Fruit fly (Drosophila melanogaster) whole organism, embryonic: ENCODE results near the gene CG42812.

ENCODE experiments used
- Adf1 ChIP-seq: fragments of 200-800 bp; sonication (Bioruptor generic); IDR thresholded peaks from 2 replicates; pipeline ENCODE4 v1.3.6; 2022; ENCODE audit warnings: missing biosample characterization, missing genetic modification characterization
- Atf6 ChIP-seq: fragments of 200-800 bp; sonication (Bioruptor generic); IDR thresholded peaks from 2 replicates; pipeline ENCODE4 v1.3.6; 2022; ENCODE audit warnings: missing biosample characterization, missing genetic modification characterization
- B-H1 ChIP-seq: fragments of 200-800 bp; sonication (Bioruptor generic); IDR thresholded peaks from 3 replicates; pipeline ENCODE4 v1.3.6; 2022; ENCODE audit warnings: missing biosample characterization, missing genetic modification characterization
- Blimp-1 ChIP-seq: fragments of 200-800 bp; sonication (Bioruptor generic); optimal IDR thresholded peaks from 3 replicates; lab custom pipeline; 2018; ENCODE audit warnings: missing biosample characterization, missing genetic modification characterization, mild to moderate bottlenecking, moderate library complexity, missing genetic modification reagents
- CG10321 ChIP-seq: fragments of 200-800 bp; sonication (Bioruptor generic); IDR thresholded peaks from 2 replicates; pipeline ENCODE4 v1.3.6; 2022; ENCODE audit warnings: missing biosample characterization, missing genetic modification characterization
- CG12155 ChIP-seq: fragments of 200-800 bp; sonication (Bioruptor generic); optimal IDR thresholded peaks from 3 replicates; lab custom pipeline; 2016; ENCODE audit warnings: missing biosample characterization, missing genetic modification characterization
- CG12744 ChIP-seq: fragments of 200-800 bp; sonication (Bioruptor generic); optimal IDR thresholded peaks from 2 replicates; lab custom pipeline; 2016; ENCODE audit warnings: missing biosample characterization, missing genetic modification characterization
- CG12942 ChIP-seq: fragments of 200-800 bp; sonication (Bioruptor generic); optimal IDR thresholded peaks from 3 replicates; lab custom pipeline; 2016; ENCODE audit warnings: missing biosample characterization, missing genetic modification characterization
- CG15514 ChIP-seq: fragments of 200-800 bp; sonication (Bioruptor generic); optimal IDR thresholded peaks from 3 replicates; lab custom pipeline; 2017; ENCODE audit warnings: missing biosample characterization, missing genetic modification characterization, mild to moderate bottlenecking, moderate library complexity, missing genetic modification reagents
- CG1647 ChIP-seq: fragments of 200-800 bp; sonication (Bioruptor generic); optimal IDR thresholded peaks from 3 replicates; lab custom pipeline; 2016; ENCODE audit warnings: missing biosample characterization, missing genetic modification characterization
- CG1792 ChIP-seq: fragments of 200-800 bp; sonication (Bioruptor generic); optimal IDR thresholded peaks from 2 replicates; lab custom pipeline; 2016; ENCODE audit warnings: missing biosample characterization, missing genetic modification characterization
- CG18476 ChIP-seq: fragments of 200-800 bp; sonication (Bioruptor generic); optimal IDR thresholded peaks from 2 replicates; lab custom pipeline; 2016; ENCODE audit warnings: missing biosample characterization, mild to moderate bottlenecking, missing genetic modification characterization
- CG18764 ChIP-seq: fragments of 200-800 bp; sonication (Bioruptor generic); optimal IDR thresholded peaks from 3 replicates; lab custom pipeline; 2016; ENCODE audit warnings: missing biosample characterization, missing genetic modification characterization
- CG3163 ChIP-seq: fragments of 200-800 bp; sonication (Bioruptor generic); optimal IDR thresholded peaks from 3 replicates; lab custom pipeline; 2016; ENCODE audit warnings: missing biosample characterization, missing genetic modification characterization
- CG34376 ChIP-seq: fragments of 200-800 bp; sonication (Bioruptor generic); optimal IDR thresholded peaks from 2 replicates; lab custom pipeline; 2018; ENCODE audit warnings: missing biosample characterization, mild to moderate bottlenecking, missing genetic modification characterization
- CG34422 ChIP-seq: fragments of 200-800 bp; sonication (Bioruptor generic); IDR thresholded peaks from 3 replicates; pipeline ENCODE4 v1.3.6; 2022; ENCODE audit warnings: missing biosample characterization, missing genetic modification characterization
- CG42726 ChIP-seq: fragments of 200-800 bp; sonication (Bioruptor generic); IDR thresholded peaks from 2 replicates; pipeline ENCODE4 v1.3.6; 2022; ENCODE audit warnings: missing biosample characterization, missing genetic modification characterization; ENCODE audit not compliant: partially characterized antibody
- CG4282 ChIP-seq: fragments of 200-800 bp; sonication (Bioruptor generic); optimal IDR thresholded peaks from 2 replicates; lab custom pipeline; 2016; ENCODE audit warnings: missing biosample characterization, missing genetic modification characterization
- CG4360 ChIP-seq: fragments of 200-800 bp; sonication (Bioruptor generic); IDR thresholded peaks from 2 replicates; pipeline ENCODE4 v1.3.6; 2022; ENCODE audit warnings: missing biosample characterization, missing genetic modification characterization
- CG43689 ChIP-seq: fragments of 200-800 bp; sonication (Bioruptor generic); IDR thresholded peaks from 2 replicates; pipeline ENCODE4 v1.3.6; 2022; ENCODE audit warnings: missing biosample characterization, missing genetic modification characterization
- CG6272 ChIP-seq: fragments of 200-800 bp; sonication (Bioruptor generic); IDR thresholded peaks from 2 replicates; pipeline ENCODE4 v1.3.6; 2022; ENCODE audit warnings: missing biosample characterization, missing genetic modification characterization
- CG6765 ChIP-seq: fragments of 200-800 bp; sonication (Bioruptor generic); optimal IDR thresholded peaks from 3 replicates; lab custom pipeline; 2017; ENCODE audit warnings: missing biosample characterization, mild to moderate bottlenecking, missing genetic modification characterization
- CkIIα-i1 ChIP-seq: fragments of 200-800 bp; sonication (Bioruptor generic); IDR thresholded peaks from 2 replicates; pipeline ENCODE4 v1.3.6; 2022; ENCODE audit warnings: missing biosample characterization, missing genetic modification characterization
- CoRest ChIP-seq: fragments of 200-800 bp; sonication (Bioruptor generic); optimal IDR thresholded peaks from 3 replicates; lab custom pipeline; 2018; ENCODE audit warnings: missing biosample characterization, mild to moderate bottlenecking, missing genetic modification characterization, moderate library complexity
- Dbx ChIP-seq: fragments of 200-800 bp; sonication (Bioruptor generic); IDR thresholded peaks from 3 replicates; pipeline ENCODE4 v1.3.6; 2022; ENCODE audit warnings: missing biosample characterization, missing genetic modification characterization
- Dll ChIP-seq: fragments of 200-800 bp; sonication (Bioruptor generic); IDR thresholded peaks from 4 replicates; pipeline ENCODE4 v1.3.6; 2022; ENCODE audit warnings: missing biosample characterization, missing genetic modification characterization; ENCODE audit not compliant: partially characterized antibody
- Elba2 ChIP-seq: fragments of 200-800 bp; sonication (Bioruptor generic); optimal IDR thresholded peaks from 3 replicates; lab custom pipeline; 2016; ENCODE audit warnings: missing biosample characterization, missing genetic modification characterization
- Ets97D ChIP-seq: fragments of 200-800 bp; sonication (Bioruptor generic); optimal IDR thresholded peaks from 3 replicates; lab custom pipeline; 2016; ENCODE audit warnings: missing biosample characterization, missing genetic modification characterization
- H2.0 ChIP-seq: fragments of 200-800 bp; sonication (Bioruptor generic); IDR thresholded peaks from 2 replicates; pipeline ENCODE4 v1.3.6; 2022; ENCODE audit warnings: missing biosample characterization, missing genetic modification characterization
- HmgZ ChIP-seq: fragments of 200-800 bp; sonication (Bioruptor generic); optimal IDR thresholded peaks from 2 replicates; lab custom pipeline; 2018; ENCODE audit warnings: missing biosample characterization, mild to moderate bottlenecking, missing genetic modification characterization
- Sry-δ ChIP-seq: fragments of 200-800 bp; sonication (Bioruptor generic); optimal IDR thresholded peaks from 2 replicates; lab custom pipeline; 2016; ENCODE audit warnings: missing biosample characterization, missing genetic modification characterization
- Xbp1 ChIP-seq: fragments of 200-800 bp; sonication (Bioruptor generic); optimal IDR thresholded peaks from 3 replicates; lab custom pipeline; 2016; ENCODE audit warnings: missing biosample characterization, mild to moderate bottlenecking, missing genetic modification characterization
- Xrp1 ChIP-seq: fragments of 200-800 bp; sonication (Bioruptor generic); IDR thresholded peaks from 2 replicates; pipeline ENCODE4 v1.3.6; 2022; ENCODE audit warnings: missing biosample characterization, missing genetic modification characterization
- az2 ChIP-seq: fragments of 200-800 bp; sonication (Bioruptor generic); optimal IDR thresholded peaks from 3 replicates; lab custom pipeline; 2016; ENCODE audit warnings: missing biosample characterization, missing genetic modification characterization
- crol ChIP-seq: fragments of 200-800 bp; sonication (Bioruptor generic); IDR thresholded peaks from 2 replicates; pipeline ENCODE4 v1.3.6; 2022; ENCODE audit warnings: missing biosample characterization, missing genetic modification characterization
- exex ChIP-seq: fragments of 200-800 bp; sonication (Bioruptor generic); optimal IDR thresholded peaks from 4 replicates; lab custom pipeline; 2018; ENCODE audit warnings: missing biosample characterization, mild to moderate bottlenecking, missing genetic modification characterization, moderate library complexity
- fd3F ChIP-seq: fragments of 200-800 bp; sonication (Bioruptor generic); optimal IDR thresholded peaks from 2 replicates; lab custom pipeline; 2018; ENCODE audit warnings: missing biosample characterization, mild to moderate bottlenecking, missing genetic modification characterization, moderate library complexity
- gfzf ChIP-seq: fragments of 200-800 bp; sonication (Bioruptor generic); optimal IDR thresholded peaks from 2 replicates; lab custom pipeline; 2016; ENCODE audit warnings: missing biosample characterization, mild to moderate bottlenecking, missing genetic modification characterization, moderate library complexity
- hth ChIP-seq: fragments of >200 bp; optimal IDR thresholded peaks from 2 replicates; lab custom pipeline; 2017; ENCODE audit warnings: inconsistent platforms
- lov ChIP-seq, 2 experiments: fragments of 200-800 bp in 1 of 2; fragments of >200 bp in 1 of 2; sonication (Bioruptor generic) in 1 of 2; IDR thresholded peaks in 1 of 2; optimal IDR thresholded peaks in 1 of 2; 2 replicates in 1 of 2; 3 replicates in 1 of 2; pipeline versions ENCODE4 v1.3.6 to Lab custom; 2017 to 2022; ENCODE audit warnings: missing biosample characterization in 1 of 2, missing genetic modification characterization in 1 of 2
- prd ChIP-seq, 3 experiments: fragments of >200 bp in 2 of 3; fragments of 200-800 bp in 1 of 3; sonication (Bioruptor generic) in 1 of 3; optimal IDR thresholded peaks in 2 of 3; IDR thresholded peaks in 1 of 3; 2 replicates in 2 of 3; 3 replicates in 1 of 3; pipeline versions ENCODE4 v1.3.6 to Lab custom; 2017 to 2022; ENCODE audit warnings: missing biosample characterization in 1 of 3, missing genetic modification characterization in 1 of 3
- slp2 ChIP-seq: fragments of 200-800 bp; sonication (Bioruptor generic); optimal IDR thresholded peaks from 2 replicates; lab custom pipeline; 2016; ENCODE audit warnings: missing biosample characterization, missing genetic modification characterization
- sob ChIP-seq: fragments of 200-800 bp; sonication (Bioruptor generic); IDR thresholded peaks from 2 replicates; pipeline ENCODE4 v1.3.6; 2022; ENCODE audit warnings: missing biosample characterization, missing genetic modification characterization
- stc ChIP-seq: fragments of 200-800 bp; sonication (Bioruptor generic); IDR thresholded peaks from 2 replicates; pipeline ENCODE4 v1.3.6; 2022; ENCODE audit warnings: missing biosample characterization, missing genetic modification characterization
- twi ChIP-seq: fragments of 200-800 bp; optimal IDR thresholded peaks from 2 replicates; lab custom pipeline; 2019; ENCODE audit warnings: missing biosample characterization, mild to moderate bottlenecking, missing genetic modification characterization, moderate library complexity
- vnd ChIP-seq: fragments of 200-800 bp; sonication (Bioruptor generic); IDR thresholded peaks from 3 replicates; pipeline ENCODE4 v1.3.6; 2022; ENCODE audit warnings: missing biosample characterization, missing genetic modification characterization; ENCODE audit not compliant: partially characterized antibody
- zen ChIP-seq: fragments of 200-800 bp; sonication (Bioruptor generic); optimal IDR thresholded peaks from 3 replicates; lab custom pipeline; 2018; ENCODE audit warnings: missing biosample characterization, mild to moderate bottlenecking, missing genetic modification characterization, moderate library complexity
- zfh2 ChIP-seq: fragments of 200-800 bp; sonication (Bioruptor generic); optimal IDR thresholded peaks from 2 replicates; lab custom pipeline; 2016; ENCODE audit warnings: missing biosample characterization, missing genetic modification characterization

Gene CG42812

dm6 chr3R:24348420-24349190 lies 19.4 kb downstream of the CG42812 start, which contains the start of the genes CG5746 and CG6454 (continued):
- TF ChIP-seq CG6765 (GFP tag; lab: Kevin White, UChicago) (peak; percentile 30), CG18764 (GFP tag; lab: Kevin White, UChicago) (peak; percentile 35), gfzf (GFP tag; lab: Kevin White, UChicago) (peak; percentile 76), CG34422 (GFP tag; lab: Robert Waterston, UW) (peak; percentile 65), fd3F (GFP tag; lab: Kevin White, UChicago) (peak; percentile 39), az2 (GFP tag; lab: Kevin White, UChicago) (peak; percentile 48), zen (peak; percentile 25), slp2 (GFP tag; lab: Kevin White, UChicago) (peak; percentile 48), CG43689 (GFP tag; lab: Robert Waterston, UW) (no peak), Elba2 (GFP tag; lab: Kevin White, UChicago) (peak; percentile 10), Blimp-1 (no peak), CG12744 (peak; percentile 35), Dll (GFP tag; lab: Robert Waterston, UW) (0 out of 4 replicates have a peak, but pooled peaks have one; percentile 19), CG12155 (GFP tag; lab: Kevin White, UChicago) (peak; percentile 64), crol (GFP tag; lab: Robert Waterston, UW) (no peak), lov (optimal IDR thresholded peaks at IDR 0.05; lab: Kevin White, UChicago) (no peak), lov (GFP tag; IDR thresholded peaks at IDR 0.05; lab: Robert Waterston, UW) (no peak), Dbx (GFP tag; lab: Robert Waterston, UW) (0 out of 3 replicates have a peak, but pooled peaks have one; percentile 48), twi (no peak), CG15514 (GFP tag; lab: Kevin White, UChicago) (peak; percentile 33), prd (optimal IDR thresholded peaks at IDR 0.05; lab: Kevin White, UChicago) (no peak), prd (GFP tag; IDR thresholded peaks at IDR 0.05; lab: Robert Waterston, UW) (peak; percentile 69), CG42726 (0 out of 2 replicates have a peak, but pooled peaks have one; percentile 5), Xrp1 (peak; percentile 35; the same call in 1 of the 2 replicates), exex (tag; lab: Kevin White, UChicago) (no peak), hth (lab: Kevin White, UChicago) (no peak), zfh2 (GFP tag; lab: Kevin White, UChicago) (peak; percentile 78), Xbp1 (GFP tag; lab: Kevin White, UChicago) (peak; percentile 68), sob (GFP tag; lab: Robert Waterston, UW) (peak; percentile 59; the same call in 1 of the 2 replicates), CG6272 (GFP tag; lab: Robert Waterston, UW) (0 out of 2 replicates have a peak, but pooled peaks have one; percentile 32), vnd (GFP tag; lab: Robert Waterston, UW) (no peak), stc (GFP tag; lab: Robert Waterston, UW) (no peak), CG1792 (GFP tag; lab: Kevin White, UChicago) (peak; percentile 12), CG10321 (GFP tag; lab: Robert Waterston, UW) (no peak), CG1647 (GFP tag; lab: Kevin White, UChicago) (peak; percentile 15), CG3163 (peak; percentile 56), CoRest (tag; lab: Kevin White, UChicago) (peak; percentile 79), CG4360 (GFP tag; lab: Robert Waterston, UW) (peak; percentile 79), B-H1 (GFP tag; lab: Robert Waterston, UW) (no peak), CG4282 (no peak), Ets97D (peak; percentile 68), Atf6 (GFP tag; lab: Robert Waterston, UW) (no peak), HmgZ (tag; lab: Kevin White, UChicago) (peak; percentile 58), CG18476 (GFP tag; lab: Kevin White, UChicago) (peak; percentile 41), CkIIα-i1 (no peak), CG34376 (GFP tag; lab: Kevin White, UChicago) (no peak), CG12942 (GFP tag; lab: Kevin White, UChicago) (peak; percentile 69), Sry-δ (peak; percentile 38), Adf1 (no peak), H2.0 (0 out of 2 replicates have a peak, but pooled peaks have one; percentile 43)
